Fruit fly (Drosophila melanogaster) S2 (cell line): ENCODE measurements around the gene SrpRbeta.

Experiments
- CG8478 ChIP-seq: fragments of >200 bp; optimal IDR thresholded peaks from 2 replicates; lab custom pipeline; 2018
- CTCF ChIP-seq, 2 experiments: fragments of >200 bp; optimal IDR thresholded peaks; 2 replicates each; lab custom pipeline; 2018

The SrpRbeta gene

dm6 chr3L:8688694-8689291 is 31.2 kb downstream of the SrpRbeta start:
- TF ChIP-seq CTCF (optimal IDR thresholded peaks at IDR 0.05; lab: Kevin White, UChicago) (no peak), CG8478 (lab: Kevin White, UChicago) (no peak)

- TF ChIP-seq CTCF (optimal IDR thresholded peaks at IDR 0.05; lab: Kevin White, UChicago) (no peak), CG8478 (lab: Kevin White, UChicago) (no peak)
Measured at dm6 chr3L:8686646-8687045, 33.4 kb downstream of the SrpRbeta start.

- TF ChIP-seq CG8478 (lab: Kevin White, UChicago) = no peak
- no peak for TF ChIP-seq CTCF (optimal IDR thresholded peaks at IDR 0.05; lab: Kevin White, UChicago)
Measured at dm6 chr3L:8684419-8685081, 35.5 kb downstream of the SrpRbeta start.

dm6 chr3L:8683773-8684172 is 36.3 kb downstream of the SrpRbeta start:
- no peak for TF ChIP-seq CG8478 (lab: Kevin White, UChicago)
- TF ChIP-seq CTCF (optimal IDR thresholded peaks at IDR 0.05; lab: Kevin White, UChicago) = no peak

- TF ChIP-seq CTCF (optimal IDR thresholded peaks at IDR 0.05; lab: Kevin White, UChicago) (no peak), CG8478 (lab: Kevin White, UChicago) (no peak)
Measured at dm6 chr3L:8682551-8683375, 37.3 kb downstream of the SrpRbeta start.

dm6 chr3L:8681896-8682550 is 38.0 kb downstream of the SrpRbeta start:
- TF ChIP-seq CTCF (optimal IDR thresholded peaks at IDR 0.05; lab: Kevin White, UChicago) (no peak), CG8478 (lab: Kevin White, UChicago) (no peak)

- TF ChIP-seq CTCF (optimal IDR thresholded peaks at IDR 0.05; lab: Kevin White, UChicago) = no peak
- no peak for TF ChIP-seq CG8478 (lab: Kevin White, UChicago)
Measured at dm6 chr3L:8681271-8681670, 38.8 kb downstream of the SrpRbeta start.

- no peak for TF ChIP-seq CTCF (optimal IDR thresholded peaks at IDR 0.05; lab: Kevin White, UChicago)
- TF ChIP-seq CG8478 (lab: Kevin White, UChicago) = no peak
Measured at dm6 chr3L:8680353-8680752, 39.7 kb downstream of the SrpRbeta start.

- TF ChIP-seq CG8478 (lab: Kevin White, UChicago) = no peak
- no peak for TF ChIP-seq CTCF (optimal IDR thresholded peaks at IDR 0.05; lab: Kevin White, UChicago)
Measured at dm6 chr3L:8677774-8678173, 42.3 kb downstream of the SrpRbeta start.

- no peak for TF ChIP-seq CG8478 (lab: Kevin White, UChicago)
- TF ChIP-seq CTCF (optimal IDR thresholded peaks at IDR 0.05; lab: Kevin White, UChicago) = no peak
Measured at dm6 chr3L:8676500-8676899, 43.5 kb downstream of the SrpRbeta start.

dm6 chr3L:8675545-8676084 is 44.4 kb downstream of the SrpRbeta start, which contains the start of gene hry:
Gene hry, plus strand, starts transcription at chr3L:8675759.
- no peak for TF ChIP-seq CTCF (optimal IDR thresholded peaks at IDR 0.05; lab: Kevin White, UChicago)
- no peak for TF ChIP-seq CG8478 (lab: Kevin White, UChicago)

dm6 chr3L:8675029-8675544 is 44.9 kb downstream of the SrpRbeta start:
- TF ChIP-seq CTCF (optimal IDR thresholded peaks at IDR 0.05; lab: Kevin White, UChicago) (no peak), CG8478 (lab: Kevin White, UChicago) (no peak)

dm6 chr3L:8673377-8674000 is 46.5 kb downstream of the SrpRbeta start:
- TF ChIP-seq CG8478 (lab: Kevin White, UChicago) = no peak
- no peak for TF ChIP-seq CTCF (optimal IDR thresholded peaks at IDR 0.05; lab: Kevin White, UChicago)
